Fruit fly (Drosophila melanogaster): ENCODE results near the gene Grip163.

- no peak for TF ChIP-seq CG8119 (GFP tag; IDR thresholded peaks at IDR 0.05)
- no peak for TF ChIP-seq CG8632 (GFP tag; optimal IDR thresholded peaks at IDR 0.05)
- no peak for TF ChIP-seq Lpt (GFP tag; optimal IDR thresholded peaks at IDR 0.05)
- TF ChIP-seq vri (GFP tag; optimal IDR thresholded peaks at IDR 0.05), result no peak
- TF ChIP-seq Eip93F (GFP tag; optimal IDR thresholded peaks at IDR 0.05), result no peak
- no peak for TF ChIP-seq Eip78C (GFP tag)
- TF ChIP-seq esn (GFP tag; optimal IDR thresholded peaks at IDR 0.05), result no peak
- TF ChIP-seq Met (GFP tag; optimal IDR thresholded peaks at IDR 0.05), result no peak
- TF ChIP-seq salr (GFP tag; optimal IDR thresholded peaks at IDR 0.05), result no peak
- no peak for TF ChIP-seq Ets21C (GFP tag; optimal IDR thresholded peaks at IDR 0.05)
- TF ChIP-seq CG6808 (GFP tag; optimal IDR thresholded peaks at IDR 0.05), result no peak
- no peak for TF ChIP-seq eg (GFP tag; IDR thresholded peaks at IDR 0.05)
- TF ChIP-seq CG3919 (GFP tag; optimal IDR thresholded peaks at IDR 0.05), result no peak
- TF ChIP-seq Hr39 (GFP tag; optimal IDR thresholded peaks at IDR 0.05), result no peak
Observed at dm6 chr3L:12039084-12039483, 41.1 kb upstream of the Grip163 start.
